Worm (Caenorhabditis elegans): ENCODE data around the gene cla-1.
A peak's percentile ranks its signal among the peaks of the same experiment; 100 is the strongest.

The cla-1 gene

ce11 chrIV:7612523-7612922 is 23.8 kb downstream of the cla-1 start:
- no peak for TF ChIP-seq lin-13 (GFP tag; optimal IDR thresholded peaks at IDR 0.05)
- no peak for TF ChIP-seq nhr-21 (tag; optimal IDR thresholded peaks at IDR 0.05)
- TF ChIP-seq C34F6.9 (tag; optimal IDR thresholded peaks at IDR 0.05), result peak; percentile 4
- no peak for TF ChIP-seq unc-62 (GFP tag; optimal IDR thresholded peaks at IDR 0.05)
- TF ChIP-seq zag-1 (tag; optimal IDR thresholded peaks at IDR 0.05), result no peak

ce11 chrIV:7619261-7619660 is 30.5 kb downstream of the cla-1 start:
- TF ChIP-seq R02D3.7 (tag; optimal IDR thresholded peaks at IDR 0.05) (no peak), mdl-1 (tag; optimal IDR thresholded peaks at IDR 0.05) (peak in 1 of 2 experiments; percentile 44), ztf-11 (tag; optimal IDR thresholded peaks at IDR 0.05) (no peak), nhr-23 (tag; optimal IDR thresholded peaks at IDR 0.05) (no peak), unc-62 (GFP tag; optimal IDR thresholded peaks at IDR 0.05) (no peak), C34F6.9 (tag; optimal IDR thresholded peaks at IDR 0.05) (peak; percentile 52), ztf-1 (GFP tag; conservative IDR thresholded peaks at IDR 0.05) (no peak), nhr-237 (tag; optimal IDR thresholded peaks at IDR 0.05) (no peak), F13H6.1 (tag; optimal IDR thresholded peaks at IDR 0.05) (peak; percentile 23), sma-9 (GFP tag; optimal IDR thresholded peaks at IDR 0.05) (no peak), sma-9 (tag; optimal IDR thresholded peaks at IDR 0.05) (no peak), crh-2 (tag; optimal IDR thresholded peaks at IDR 0.05) (peak; percentile 6), aly-2 (tag; optimal IDR thresholded peaks at IDR 0.05) (no peak), sma-3 (GFP tag; optimal IDR thresholded peaks at IDR 0.05) (no peak), ztf-4 (tag; optimal IDR thresholded peaks at IDR 0.05) (no peak), Y55F3AM.14 (GFP tag; optimal IDR thresholded peaks at IDR 0.05) (peak; percentile 7), zag-1 (tag; optimal IDR thresholded peaks at IDR 0.05) (peak; percentile 57), nhr-25 (tag; optimal IDR thresholded peaks at IDR 0.05) (no peak), lin-11 (tag; optimal IDR thresholded peaks at IDR 0.05) (no peak), elt-1 (tag; optimal IDR thresholded peaks at IDR 0.05) (no peak), sem-4 (tag; optimal IDR thresholded peaks at IDR 0.05) (peak; percentile 60), fos-1 (tag; optimal IDR thresholded peaks at IDR 0.05) (no peak), lin-39 (tag; optimal IDR thresholded peaks at IDR 0.05) (no peak), unc-55 (GFP tag; optimal IDR thresholded peaks at IDR 0.05) (peak; percentile 73), nhr-12 (tag; optimal IDR thresholded peaks at IDR 0.05) (no peak), elt-3 (tag; optimal IDR thresholded peaks at IDR 0.05) (no peak), mab-5 (tag; optimal IDR thresholded peaks at IDR 0.05) (no peak), lsy-2 (tag; optimal IDR thresholded peaks at IDR 0.05) (peak in 1 of 2 experiments; percentile 24)

ce11 chrIV:7620450-7620849 is 31.7 kb downstream of the cla-1 start:
- TF ChIP-seq nhr-11 (tag; optimal IDR thresholded peaks at IDR 0.05) (no peak), nhr-25 (tag; optimal IDR thresholded peaks at IDR 0.05) (no peak), fos-1 (tag; optimal IDR thresholded peaks at IDR 0.05) (no peak), zag-1 (tag; optimal IDR thresholded peaks at IDR 0.05) (peak; percentile 17), unc-55 (GFP tag; optimal IDR thresholded peaks at IDR 0.05) (peak; percentile 41), ztf-1 (GFP tag; conservative IDR thresholded peaks at IDR 0.05) (no peak), nhr-12 (tag; optimal IDR thresholded peaks at IDR 0.05) (no peak), crh-2 (tag; optimal IDR thresholded peaks at IDR 0.05) (no peak), nhr-10 (tag; optimal IDR thresholded peaks at IDR 0.05) (no peak), sma-9 (GFP tag; optimal IDR thresholded peaks at IDR 0.05) (no peak), sma-9 (tag; optimal IDR thresholded peaks at IDR 0.05) (no peak), C34F6.9 (tag; optimal IDR thresholded peaks at IDR 0.05) (peak; percentile 17), blmp-1 (tag; optimal IDR thresholded peaks at IDR 0.05; ENCODE audit: insufficient read depth) (no peak), gmeb-1 (tag; optimal IDR thresholded peaks at IDR 0.05) (no peak), nhr-21 (tag; optimal IDR thresholded peaks at IDR 0.05) (no peak), ceh-16 (tag; optimal IDR thresholded peaks at IDR 0.05) (no peak), nhr-6 (tag; optimal IDR thresholded peaks at IDR 0.05) (no peak), alr-1 (tag; optimal IDR thresholded peaks at IDR 0.05) (no peak), ztf-4 (tag; optimal IDR thresholded peaks at IDR 0.05) (no peak), sma-3 (GFP tag; optimal IDR thresholded peaks at IDR 0.05) (no peak), snpc-4 (tag; optimal IDR thresholded peaks at IDR 0.05) (no peak), sem-4 (tag; optimal IDR thresholded peaks at IDR 0.05) (peak; percentile 59), unc-39 (tag; optimal IDR thresholded peaks at IDR 0.05) (no peak)
